Fruit fly (Drosophila melanogaster): ENCODE data around the gene CG32024.
A peak's percentile ranks its signal among the peaks of the same experiment; 100 is the strongest.

CG32024 gene

DNA sequence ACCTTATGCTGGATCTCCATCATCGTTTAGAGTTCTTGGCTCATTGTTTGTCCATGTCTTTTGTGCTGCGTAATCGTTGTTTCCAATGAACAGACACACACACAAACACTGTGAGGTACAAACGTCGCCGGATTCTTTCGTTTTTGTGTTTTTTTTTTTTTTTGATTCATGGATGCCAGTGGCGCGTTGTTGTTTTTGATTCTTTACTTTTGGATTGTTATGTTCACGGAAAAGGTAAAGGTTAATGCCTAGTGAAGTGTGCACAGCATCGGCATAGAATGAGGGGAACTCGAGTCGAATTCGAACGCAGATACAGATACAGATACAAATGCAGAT, 26.0 kb downstream of the CG32024 start:
- TF ChIP-seq sage (GFP tag; optimal IDR thresholded peaks at IDR 0.05), result no peak
- TF ChIP-seq CG9705 (GFP tag; optimal IDR thresholded peaks at IDR 0.05), result no peak
- TF ChIP-seq pan (optimal IDR thresholded peaks at IDR 0.05), result no peak
- TF ChIP-seq dsf (GFP tag; optimal IDR thresholded peaks at IDR 0.05; ENCODE audit: borderline replicate concordance), result no peak
- no peak for TF ChIP-seq Dif (GFP tag; optimal IDR thresholded peaks at IDR 0.05; ENCODE audit: partially characterized antibody)
- TF ChIP-seq Jra (GFP tag; optimal IDR thresholded peaks at IDR 0.05), result no peak
- TF ChIP-seq Sp1 (GFP tag; optimal IDR thresholded peaks at IDR 0.05), result no peak
- TF ChIP-seq Mio (GFP tag; optimal IDR thresholded peaks at IDR 0.05), result no peak
- no peak for TF ChIP-seq foxo (GFP tag; optimal IDR thresholded peaks at IDR 0.05)
- TF ChIP-seq rgr (GFP tag; optimal IDR thresholded peaks at IDR 0.05), result no peak
- no peak for TF ChIP-seq Hr83 (GFP tag; optimal IDR thresholded peaks at IDR 0.05; ENCODE audit: poor library complexity, severe bottlenecking)
- TF ChIP-seq dl (GFP tag; optimal IDR thresholded peaks at IDR 0.05; ENCODE audit: insufficient read depth in 1 of 2, partially characterized antibody in 2 of 2), result no peak
- no peak for TF ChIP-seq woc (GFP tag; optimal IDR thresholded peaks at IDR 0.05)
- no peak for TF ChIP-seq Rel (GFP tag; optimal IDR thresholded peaks at IDR 0.05)
- TF ChIP-seq Rel (tag; optimal IDR thresholded peaks at IDR 0.05), result no peak
- no peak for TF ChIP-seq Hr78 (GFP tag; optimal IDR thresholded peaks at IDR 0.05)
- no peak for TF ChIP-seq CrebA (GFP tag; optimal IDR thresholded peaks at IDR 0.05; ENCODE audit: borderline replicate concordance)
- TF ChIP-seq Myc (optimal IDR thresholded peaks at IDR 0.05), result no peak
- no peak for TF ChIP-seq psq (GFP tag; optimal IDR thresholded peaks at IDR 0.05)
- no peak for TF ChIP-seq OdsH (GFP tag; optimal IDR thresholded peaks at IDR 0.05)

- TF ChIP-seq CG32264 (GFP tag; optimal IDR thresholded peaks at IDR 0.05), result no peak
- TF ChIP-seq Jra (GFP tag; optimal IDR thresholded peaks at IDR 0.05), result peak; percentile 28
- peak; percentile 21 for TF ChIP-seq Sp1 (GFP tag; optimal IDR thresholded peaks at IDR 0.05)
- TF ChIP-seq foxo (GFP tag; optimal IDR thresholded peaks at IDR 0.05), result peak in 1 of 2 experiments; percentile 8
- TF ChIP-seq OdsH (GFP tag; optimal IDR thresholded peaks at IDR 0.05), result peak; percentile 13
- peak; percentile 29 for TF ChIP-seq rgr (GFP tag; optimal IDR thresholded peaks at IDR 0.05)
- TF ChIP-seq Mio (GFP tag; optimal IDR thresholded peaks at IDR 0.05), result no peak
- TF ChIP-seq h (GFP tag; optimal IDR thresholded peaks at IDR 0.05), result peak; percentile 15
- TF ChIP-seq tai (GFP tag; optimal IDR thresholded peaks at IDR 0.05), result no peak
- peak; percentile 17 for TF ChIP-seq psq (GFP tag; optimal IDR thresholded peaks at IDR 0.05)
- TF ChIP-seq br (GFP tag; optimal IDR thresholded peaks at IDR 0.05), result peak; percentile 25
Observed at dm6 chr3L:8834486-8834885, 27.1 kb downstream of the CG32024 start.

dm6 chr3L:8834886-8835285, 27.5 kb downstream of the CG32024 start:
- no peak for TF ChIP-seq CrebA (GFP tag; optimal IDR thresholded peaks at IDR 0.05; ENCODE audit: borderline replicate concordance)
- no peak for TF ChIP-seq CG9705 (GFP tag; optimal IDR thresholded peaks at IDR 0.05)
- no peak for TF ChIP-seq Jra (GFP tag; optimal IDR thresholded peaks at IDR 0.05)
- no peak for TF ChIP-seq brk (GFP tag; optimal IDR thresholded peaks at IDR 0.05)
- no peak for TF ChIP-seq fru (GFP tag; optimal IDR thresholded peaks at IDR 0.05)
- no peak for TF ChIP-seq HLH106 (tag; optimal IDR thresholded peaks at IDR 0.05)
- TF ChIP-seq OdsH (GFP tag; optimal IDR thresholded peaks at IDR 0.05), result no peak
- no peak for TF ChIP-seq ey (GFP tag; optimal IDR thresholded peaks at IDR 0.05)
- TF ChIP-seq Dfd (GFP tag; optimal IDR thresholded peaks at IDR 0.05), result no peak
- no peak for TF ChIP-seq CG32264 (GFP tag; optimal IDR thresholded peaks at IDR 0.05)
- TF ChIP-seq psq (GFP tag; optimal IDR thresholded peaks at IDR 0.05), result no peak
- TF ChIP-seq foxo (GFP tag; optimal IDR thresholded peaks at IDR 0.05), result no peak
- TF ChIP-seq dsf (GFP tag; optimal IDR thresholded peaks at IDR 0.05; ENCODE audit: borderline replicate concordance), result no peak
- TF ChIP-seq h (GFP tag; optimal IDR thresholded peaks at IDR 0.05), result no peak
- no peak for TF ChIP-seq dl (GFP tag; optimal IDR thresholded peaks at IDR 0.05; ENCODE audit: insufficient read depth in 1 of 2, partially characterized antibody in 2 of 2)

DNA sequence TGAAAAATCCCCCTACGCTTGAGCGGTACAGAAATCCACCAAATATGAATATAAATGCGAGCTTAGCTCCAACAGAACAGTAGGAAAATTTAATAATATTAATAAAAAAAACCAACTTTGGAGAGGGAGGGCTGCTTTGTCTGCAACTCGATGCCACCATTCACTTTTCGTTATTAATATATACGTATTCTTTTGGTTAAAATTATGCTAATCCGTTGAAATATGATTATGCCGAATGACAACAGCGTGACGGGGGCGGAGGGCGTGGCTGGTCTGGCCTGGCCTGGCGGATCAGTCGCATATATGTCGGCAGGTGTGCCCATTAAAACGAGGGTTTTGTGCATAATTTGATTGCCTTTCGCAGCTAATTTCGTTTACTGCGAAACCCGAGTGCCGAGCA, 28.0 kb downstream of the CG32024 start:
- TF ChIP-seq sage (GFP tag; optimal IDR thresholded peaks at IDR 0.05) (no peak), Hr83 (GFP tag; optimal IDR thresholded peaks at IDR 0.05; ENCODE audit: poor library complexity, severe bottlenecking) (no peak), Vsx2 (GFP tag; optimal IDR thresholded peaks at IDR 0.05; ENCODE audit: partially characterized antibody) (no peak), rgr (GFP tag; optimal IDR thresholded peaks at IDR 0.05) (no peak), Dfd (GFP tag; optimal IDR thresholded peaks at IDR 0.05) (no peak)

dm6 chr3L:8836162-8836561, 28.8 kb downstream of the CG32024 start, which contains the start of gene CG32026:
CG32026 (plus strand) TSS chr3L:8836462.
- TF ChIP-seq Jra (GFP tag; optimal IDR thresholded peaks at IDR 0.05) (no peak), dsf (GFP tag; optimal IDR thresholded peaks at IDR 0.05; ENCODE audit: borderline replicate concordance) (no peak), sage (GFP tag; optimal IDR thresholded peaks at IDR 0.05) (no peak)
